Worm (Caenorhabditis elegans): ENCODE data around the gene clec-142.

Gene clec-142

DNA sequence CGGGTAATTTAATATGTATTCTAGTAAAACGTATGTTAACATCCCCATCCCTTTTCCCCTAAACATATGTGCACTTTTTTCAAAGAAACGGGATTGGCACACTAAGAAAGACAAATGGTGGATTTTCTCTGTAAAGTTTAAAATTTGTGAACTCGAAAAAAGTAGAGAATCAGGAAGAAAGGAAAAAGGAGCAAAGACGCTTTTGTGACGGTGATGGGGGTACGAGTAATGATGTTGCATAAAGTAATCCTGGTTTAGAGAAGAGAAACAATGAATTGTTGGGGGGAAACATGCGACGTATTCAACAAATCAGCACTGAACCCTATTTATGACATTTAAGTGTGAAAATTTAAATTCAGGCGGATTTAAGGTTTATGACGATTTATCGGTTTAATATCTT, 33.0 kb downstream of the clec-142 start:
- TF ChIP-seq efl-1 (optimal IDR thresholded peaks at IDR 0.05) (no peak), efl-1 (GFP tag; optimal IDR thresholded peaks at IDR 0.05 in 1 of 2) (no peak), lin-13 (GFP tag; optimal IDR thresholded peaks at IDR 0.05) (no peak), sup-37 (GFP tag; optimal IDR thresholded peaks at IDR 0.05) (no peak), nhr-20 (tag; optimal IDR thresholded peaks at IDR 0.05) (no peak), fkh-8 (tag; optimal IDR thresholded peaks at IDR 0.05) (no peak), elt-2 (tag; optimal IDR thresholded peaks at IDR 0.05) (no peak), jun-1 (tag; optimal IDR thresholded peaks at IDR 0.05) (no peak), nhr-12 (tag; optimal IDR thresholded peaks at IDR 0.05) (no peak), F16B12.6 (tag; optimal IDR thresholded peaks at IDR 0.05) (no peak), nhr-77 (tag; optimal IDR thresholded peaks at IDR 0.05) (no peak), ces-1 (GFP tag; optimal IDR thresholded peaks at IDR 0.05) (no peak), isw-1 (GFP tag; IDR thresholded peaks at IDR 0.05) (no peak), lsy-2 (tag; optimal IDR thresholded peaks at IDR 0.05) (no peak), lin-15B (tag; optimal IDR thresholded peaks at IDR 0.05) (no peak), sox-4 (tag; optimal IDR thresholded peaks at IDR 0.05) (no peak), pqm-1 (tag; optimal IDR thresholded peaks at IDR 0.05) (no peak), egl-27 (tag; optimal IDR thresholded peaks at IDR 0.05) (no peak), swsn-7 (tag; optimal IDR thresholded peaks at IDR 0.05) (no peak), nhr-28 (tag; optimal IDR thresholded peaks at IDR 0.05) (no peak), nhr-84 (tag; optimal IDR thresholded peaks at IDR 0.05) (no peak)

ce11 chrII:8312012-8312411, 33.5 kb downstream of the clec-142 start:
- TF ChIP-seq lin-14 (GFP tag; optimal IDR thresholded peaks at IDR 0.05): peak; percentile 2
- TF ChIP-seq tbx-2 (tag; optimal IDR thresholded peaks at IDR 0.05): no peak

ce11 chrII:8314768-8315167, 36.3 kb downstream of the clec-142 start:
- TF ChIP-seq efl-1 (optimal IDR thresholded peaks at IDR 0.05): no peak
- TF ChIP-seq efl-1 (GFP tag; optimal IDR thresholded peaks at IDR 0.05 in 1 of 2): no peak
- no peak for TF ChIP-seq ces-1 (GFP tag; optimal IDR thresholded peaks at IDR 0.05)
- no peak for TF ChIP-seq elt-2 (tag; optimal IDR thresholded peaks at IDR 0.05)
- no peak for TF ChIP-seq lin-15B (tag; optimal IDR thresholded peaks at IDR 0.05)
- TF ChIP-seq vab-15 (tag; optimal IDR thresholded peaks at IDR 0.05): no peak

ce11 chrII:8316701-8317100, 38.2 kb downstream of the clec-142 start:
- TF ChIP-seq nhr-11 (tag; optimal IDR thresholded peaks at IDR 0.05) (no peak), zip-4 (GFP tag; optimal IDR thresholded peaks at IDR 0.05) (no peak)

DNA sequence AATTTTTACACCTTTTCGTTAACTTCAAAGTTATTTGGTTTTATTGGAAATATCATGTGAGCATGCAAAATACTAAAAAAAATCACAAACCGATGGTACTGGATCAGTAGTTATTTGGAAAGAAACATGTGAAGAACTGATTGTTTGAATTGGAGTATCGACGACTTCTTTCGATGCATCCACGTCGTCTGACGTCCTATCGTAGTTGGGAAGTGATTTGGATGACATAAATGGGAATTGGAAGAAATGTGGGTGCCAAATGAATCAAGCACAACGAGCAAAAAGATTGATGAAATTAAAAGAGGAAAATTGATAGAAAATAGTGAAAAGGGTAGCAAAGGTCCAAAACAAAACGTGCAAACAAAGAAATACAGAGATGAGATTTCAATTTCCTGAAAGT, 42.8 kb downstream of the clec-142 start, which contains the start of gene shw-1:
shw-1 (minus strand) TSS at position 228 of the 400 bp plus-strand sequence.
- TF ChIP-seq efl-1 (optimal IDR thresholded peaks at IDR 0.05) (no peak), efl-1 (GFP tag; optimal IDR thresholded peaks at IDR 0.05 in 1 of 2) (peak in 1 of 2 experiments; percentile 67), skn-1 (tag; optimal IDR thresholded peaks at IDR 0.05) (no peak)

DNA sequence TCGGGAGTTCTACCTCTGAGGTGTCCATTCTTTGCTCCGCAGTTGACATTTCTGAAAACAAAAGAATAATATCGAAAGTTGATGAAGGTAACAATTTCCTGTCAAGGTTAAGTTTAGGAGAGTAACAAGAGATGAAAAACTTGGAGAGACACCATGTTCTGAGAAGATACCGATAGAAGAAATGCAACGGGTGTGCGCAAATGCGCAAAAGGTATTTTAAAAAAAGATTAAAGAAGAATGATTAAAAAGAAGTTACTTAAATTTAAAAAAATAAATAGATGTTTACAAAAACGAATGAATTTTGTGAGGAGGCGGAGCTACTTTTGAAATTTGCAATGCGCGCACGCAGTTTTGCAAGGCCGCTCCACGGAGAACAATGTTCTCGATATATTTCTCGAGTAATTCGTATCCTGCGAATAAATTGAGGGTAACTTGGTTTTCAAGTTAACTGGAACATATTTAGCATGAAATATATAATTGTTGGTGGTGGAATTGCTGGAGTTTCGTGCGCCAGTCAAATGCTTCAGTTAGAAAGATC, 46.6 kb downstream of the clec-142 start, which contains the start of the genes ran-3 and C26D10.3:
ran-3 (minus strand) TSS at position 51 of the 538 bp plus-strand sequence.
C26D10.3 (plus strand) TSS at position 385 of the 538 bp plus-strand sequence.
- peak; percentile 54 for TF ChIP-seq xbp-1 (tag; optimal IDR thresholded peaks at IDR 0.05)
- TF ChIP-seq fos-1 (tag; optimal IDR thresholded peaks at IDR 0.05): no peak
- peak; percentile 53 for TF ChIP-seq swsn-7 (tag; optimal IDR thresholded peaks at IDR 0.05)
- no peak for TF ChIP-seq ets-5 (GFP tag; IDR thresholded peaks at IDR 0.05)
- TF ChIP-seq nhr-20 (tag; optimal IDR thresholded peaks at IDR 0.05): peak; percentile 70
- TF ChIP-seq alr-1 (tag; optimal IDR thresholded peaks at IDR 0.05; ENCODE audit: borderline replicate concordance): no peak
- TF ChIP-seq lin-13 (GFP tag; optimal IDR thresholded peaks at IDR 0.05): peak; percentile 43
- peak; percentile 9 for TF ChIP-seq unc-86 (tag; optimal IDR thresholded peaks at IDR 0.05)
- no peak for TF ChIP-seq C34B4.2 (tag; optimal IDR thresholded peaks at IDR 0.05)
- TF ChIP-seq mab-9 (GFP tag; IDR thresholded peaks at IDR 0.05): no peak
- TF ChIP-seq ceh-88 (GFP tag; IDR thresholded peaks at IDR 0.05): no peak
- peak; percentile 68 for TF ChIP-seq snu-23 (GFP tag; optimal IDR thresholded peaks at IDR 0.05)
- TF ChIP-seq nhr-28 (tag; optimal IDR thresholded peaks at IDR 0.05): no peak
- no peak for TF ChIP-seq grh-1 (GFP tag; IDR thresholded peaks at IDR 0.05)
- TF ChIP-seq lin-14 (GFP tag; optimal IDR thresholded peaks at IDR 0.05): peak; percentile 28
- TF ChIP-seq lsy-2 (tag; optimal IDR thresholded peaks at IDR 0.05): peak; percentile 43 to 61
- no peak for TF ChIP-seq egl-13 (tag; optimal IDR thresholded peaks at IDR 0.05)
- TF ChIP-seq hlh-4 (tag; optimal IDR thresholded peaks at IDR 0.05): no peak
- TF ChIP-seq hpl-2 (GFP tag; optimal IDR thresholded peaks at IDR 0.05): no peak
- peak; percentile 49 to 64 (median 54) for TF ChIP-seq dpl-1 (GFP tag; optimal IDR thresholded peaks at IDR 0.05)
- TF ChIP-seq C16A3.4 (tag; optimal IDR thresholded peaks at IDR 0.05): peak; percentile 68
- TF ChIP-seq nhr-19 (GFP tag; conservative IDR thresholded peaks at IDR 0.05): peak; percentile 56
- no peak for TF ChIP-seq nhr-237 (tag; optimal IDR thresholded peaks at IDR 0.05)
